Fruit fly (Drosophila melanogaster): ENCODE measurements around the gene CG43367.

The CG43367 gene

DNA sequence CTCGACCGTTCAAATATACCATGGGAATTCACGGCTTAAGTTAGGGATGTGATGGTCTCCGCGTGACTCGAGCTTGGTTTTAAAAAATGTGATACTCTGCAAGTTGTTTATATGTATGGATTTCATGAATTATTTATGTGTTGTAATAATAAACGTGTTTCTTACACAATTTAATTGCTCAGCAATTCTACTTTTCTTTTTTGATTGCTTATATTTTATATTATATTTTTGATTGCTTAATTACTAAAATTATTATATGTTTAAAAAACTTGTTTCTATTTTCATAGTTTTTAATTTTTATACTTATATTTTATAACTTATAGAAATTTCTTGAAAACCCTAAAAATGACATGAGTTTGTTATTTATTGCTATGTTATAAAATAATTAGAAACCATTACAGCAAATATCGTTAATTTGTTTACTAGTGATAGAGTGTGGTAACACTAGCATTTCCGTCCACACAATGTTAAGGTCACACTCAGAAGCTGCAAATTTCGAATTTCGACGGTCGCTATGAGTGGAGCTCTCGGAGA lies 60.6 kb downstream of the CG43367 start, which contains the start of the genes ago and CG1265:
ago (minus strand) TSS at position 6 of the 534 bp plus-strand sequence.
CG1265 (plus strand) TSS at position 476 of the 534 bp plus-strand sequence.
- no peak for TF ChIP-seq Mnt (GFP tag; optimal IDR thresholded peaks at IDR 0.05)
- TF ChIP-seq CG7045 (GFP tag; optimal IDR thresholded peaks at IDR 0.05) = peak; percentile 50
- peak; percentile 64 for TF ChIP-seq CG14711 (tag; optimal IDR thresholded peaks at IDR 0.05)
- TF ChIP-seq toe (GFP tag; optimal IDR thresholded peaks at IDR 0.05) = peak; percentile 41
- TF ChIP-seq CG11617 (GFP tag; optimal IDR thresholded peaks at IDR 0.05) = peak; percentile 59
- TF ChIP-seq ovo (GFP tag; optimal IDR thresholded peaks at IDR 0.05) = peak; percentile 5
- TF ChIP-seq Clk (GFP tag; optimal IDR thresholded peaks at IDR 0.05) = no peak
- TF ChIP-seq CG1620 (GFP tag; optimal IDR thresholded peaks at IDR 0.05) = peak; percentile 19
- peak; percentile 25 for TF ChIP-seq Crg-1 (GFP tag; optimal IDR thresholded peaks at IDR 0.05)
- peak; percentile 40 for TF ChIP-seq bab1 (GFP tag; optimal IDR thresholded peaks at IDR 0.05)
- TF ChIP-seq pad (GFP tag; optimal IDR thresholded peaks at IDR 0.05) = peak; percentile 44
- no peak for TF ChIP-seq CG12768 (GFP tag; optimal IDR thresholded peaks at IDR 0.05)
- TF ChIP-seq CG7101 (tag; optimal IDR thresholded peaks at IDR 0.05) = peak; percentile 73
- no peak for TF ChIP-seq kay (GFP tag; ENCODE audit: borderline replicate concordance)
- TF ChIP-seq Hr96 (GFP tag; optimal IDR thresholded peaks at IDR 0.05) = no peak
- TF ChIP-seq cnc (optimal IDR thresholded peaks at IDR 0.05) = no peak
- no peak for TF ChIP-seq CG5204 (GFP tag; optimal IDR thresholded peaks at IDR 0.05)
- no peak for TF ChIP-seq cic (GFP tag; optimal IDR thresholded peaks at IDR 0.05)
- TF ChIP-seq tj (GFP tag; optimal IDR thresholded peaks at IDR 0.05) = peak; percentile 35
- peak; percentile 42 for TF ChIP-seq CG33017 (tag; optimal IDR thresholded peaks at IDR 0.05)

DNA sequence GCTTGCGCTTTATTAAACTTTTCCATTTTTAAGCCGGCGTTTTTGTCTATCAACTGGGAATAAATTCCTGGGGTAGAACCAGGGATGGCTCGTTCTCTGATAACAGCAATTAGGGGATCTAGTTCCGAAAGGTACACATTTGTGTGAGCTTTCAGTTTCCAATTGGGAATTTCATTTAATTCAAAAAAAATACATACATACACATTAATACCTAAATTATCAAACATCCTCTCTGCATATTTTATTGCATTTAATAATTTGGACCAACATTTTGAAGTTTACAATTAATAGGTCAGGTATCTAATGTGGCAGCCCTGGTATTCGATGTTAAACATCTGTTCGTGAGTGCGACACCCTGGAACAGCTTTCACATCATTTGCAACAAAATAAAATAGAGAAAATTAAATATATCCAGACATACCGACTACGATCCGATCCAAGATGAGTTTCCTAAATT lies 65.3 kb downstream of the CG43367 start, which contains the start of the genes CG15011 and CG1309:
CG15011 (minus strand) TSS at position 51 of the 457 bp plus-strand sequence.
CG1309 (plus strand) TSS at position 329 of the 457 bp plus-strand sequence.
- TF ChIP-seq Mnt (GFP tag; optimal IDR thresholded peaks at IDR 0.05) (peak; percentile 72), CG5204 (GFP tag; optimal IDR thresholded peaks at IDR 0.05) (no peak), Clk (GFP tag; optimal IDR thresholded peaks at IDR 0.05) (peak; percentile 64), Crg-1 (GFP tag; optimal IDR thresholded peaks at IDR 0.05) (peak; percentile 87), CG12768 (GFP tag; optimal IDR thresholded peaks at IDR 0.05) (peak; percentile 81), Hr96 (GFP tag; optimal IDR thresholded peaks at IDR 0.05) (peak; percentile 81), CG14711 (tag; optimal IDR thresholded peaks at IDR 0.05) (peak; percentile 75), cic (GFP tag; optimal IDR thresholded peaks at IDR 0.05) (peak; percentile 31), CG33017 (tag; optimal IDR thresholded peaks at IDR 0.05) (peak; percentile 76), toe (GFP tag; optimal IDR thresholded peaks at IDR 0.05) (peak; percentile 93), CG1620 (GFP tag; optimal IDR thresholded peaks at IDR 0.05) (peak; percentile 85), CG7101 (tag; optimal IDR thresholded peaks at IDR 0.05) (peak; percentile 84), tj (GFP tag; optimal IDR thresholded peaks at IDR 0.05) (peak; percentile 60), CG7045 (GFP tag; optimal IDR thresholded peaks at IDR 0.05) (peak; percentile 74), kay (GFP tag; ENCODE audit: borderline replicate concordance) (no peak), CG11617 (GFP tag; optimal IDR thresholded peaks at IDR 0.05) (peak; percentile 86), pad (GFP tag; optimal IDR thresholded peaks at IDR 0.05) (peak; percentile 66), ovo (GFP tag; optimal IDR thresholded peaks at IDR 0.05) (peak; percentile 33), bab1 (GFP tag; optimal IDR thresholded peaks at IDR 0.05) (peak; percentile 87), cnc (optimal IDR thresholded peaks at IDR 0.05) (no peak)

DNA sequence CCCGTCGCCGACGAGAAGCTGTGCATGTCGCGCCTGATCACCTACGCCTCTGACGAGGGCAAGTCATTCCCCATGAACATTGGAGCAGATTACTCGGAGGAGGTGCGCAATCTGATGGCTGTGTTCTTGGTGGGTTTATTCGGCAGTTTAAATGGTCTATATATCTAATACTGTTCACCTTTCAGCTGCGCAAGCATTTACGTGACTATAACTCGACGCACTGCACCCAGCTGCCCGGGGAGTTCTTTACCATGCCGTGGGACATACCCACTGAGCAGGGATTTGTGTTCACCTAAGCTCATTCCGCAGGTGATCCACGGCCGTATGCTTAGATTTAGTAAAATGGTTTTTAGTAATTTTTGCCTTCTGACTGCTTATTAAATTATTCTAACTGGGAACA lies 67.4 kb downstream of the CG43367 start:
- TF ChIP-seq Crg-1 (GFP tag; optimal IDR thresholded peaks at IDR 0.05) = no peak
- no peak for TF ChIP-seq CG12768 (GFP tag; optimal IDR thresholded peaks at IDR 0.05)
- TF ChIP-seq CG11617 (GFP tag; optimal IDR thresholded peaks at IDR 0.05) = no peak
- TF ChIP-seq cnc (optimal IDR thresholded peaks at IDR 0.05) = no peak
- TF ChIP-seq tj (GFP tag; optimal IDR thresholded peaks at IDR 0.05) = no peak
- no peak for TF ChIP-seq CG1620 (GFP tag; optimal IDR thresholded peaks at IDR 0.05)
- TF ChIP-seq kay (GFP tag; ENCODE audit: borderline replicate concordance) = no peak
- no peak for TF ChIP-seq cic (GFP tag; optimal IDR thresholded peaks at IDR 0.05)
- TF ChIP-seq Hr96 (GFP tag; optimal IDR thresholded peaks at IDR 0.05) = no peak
- TF ChIP-seq pad (GFP tag; optimal IDR thresholded peaks at IDR 0.05) = no peak
- TF ChIP-seq CG33017 (tag; optimal IDR thresholded peaks at IDR 0.05) = no peak
- no peak for TF ChIP-seq Clk (GFP tag; optimal IDR thresholded peaks at IDR 0.05)
- no peak for TF ChIP-seq CG7101 (tag; optimal IDR thresholded peaks at IDR 0.05)
- TF ChIP-seq CG7045 (GFP tag; optimal IDR thresholded peaks at IDR 0.05) = no peak
- no peak for TF ChIP-seq ovo (GFP tag; optimal IDR thresholded peaks at IDR 0.05)
- TF ChIP-seq Mnt (GFP tag; optimal IDR thresholded peaks at IDR 0.05) = no peak
- TF ChIP-seq CG14711 (tag; optimal IDR thresholded peaks at IDR 0.05) = no peak
- TF ChIP-seq bab1 (GFP tag; optimal IDR thresholded peaks at IDR 0.05) = no peak

DNA sequence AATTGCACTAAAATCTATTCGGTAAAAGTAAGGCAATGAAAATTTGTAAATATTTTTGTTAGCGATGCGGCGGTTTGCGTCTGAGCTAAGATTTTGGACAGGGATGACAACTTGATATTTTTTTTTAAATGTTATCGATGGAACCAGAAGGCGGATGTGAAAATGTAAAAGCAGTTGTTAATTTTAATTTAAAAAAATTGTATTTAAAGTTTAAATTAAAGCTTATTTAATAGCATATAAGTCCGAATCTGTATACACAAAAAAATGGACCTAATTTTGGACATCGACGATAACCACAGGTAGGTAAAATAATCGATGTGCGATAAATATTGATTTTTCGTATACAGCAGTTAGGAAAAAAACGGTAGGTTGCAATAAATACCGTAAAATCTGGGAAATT lies 68.6 kb downstream of the CG43367 start, which contains the start of the genes CG11586 and VhaM9.7-a:
CG11586 (minus strand) TSS at position 87 of the 400 bp plus-strand sequence.
VhaM9.7-a (plus strand) TSS at position 322 of the 400 bp plus-strand sequence.
- no peak for TF ChIP-seq Hr96 (GFP tag; optimal IDR thresholded peaks at IDR 0.05)
- no peak for TF ChIP-seq cic (GFP tag; optimal IDR thresholded peaks at IDR 0.05)
- TF ChIP-seq CG14711 (tag; optimal IDR thresholded peaks at IDR 0.05) = peak; percentile 35
- TF ChIP-seq Clk (GFP tag; optimal IDR thresholded peaks at IDR 0.05) = no peak
- TF ChIP-seq pad (GFP tag; optimal IDR thresholded peaks at IDR 0.05) = no peak
- TF ChIP-seq cnc (optimal IDR thresholded peaks at IDR 0.05) = no peak
- no peak for TF ChIP-seq toe (GFP tag; optimal IDR thresholded peaks at IDR 0.05)
- TF ChIP-seq Mnt (GFP tag; optimal IDR thresholded peaks at IDR 0.05) = peak; percentile 39
- TF ChIP-seq ovo (GFP tag; optimal IDR thresholded peaks at IDR 0.05) = no peak
- peak; percentile 30 for TF ChIP-seq CG7101 (tag; optimal IDR thresholded peaks at IDR 0.05)
- no peak for TF ChIP-seq CG1620 (GFP tag; optimal IDR thresholded peaks at IDR 0.05)
- TF ChIP-seq bab1 (GFP tag; optimal IDR thresholded peaks at IDR 0.05) = peak; percentile 39
- TF ChIP-seq CG33017 (tag; optimal IDR thresholded peaks at IDR 0.05) = no peak
- no peak for TF ChIP-seq Crg-1 (GFP tag; optimal IDR thresholded peaks at IDR 0.05)
- TF ChIP-seq CG7045 (GFP tag; optimal IDR thresholded peaks at IDR 0.05) = no peak
- TF ChIP-seq tj (GFP tag; optimal IDR thresholded peaks at IDR 0.05) = no peak
- peak; percentile 29 for TF ChIP-seq CG11617 (GFP tag; optimal IDR thresholded peaks at IDR 0.05)
- peak; percentile 40 for TF ChIP-seq CG5204 (GFP tag; optimal IDR thresholded peaks at IDR 0.05)
- no peak for TF ChIP-seq CG12768 (GFP tag; optimal IDR thresholded peaks at IDR 0.05)
- TF ChIP-seq kay (GFP tag; ENCODE audit: borderline replicate concordance) = no peak

DNA sequence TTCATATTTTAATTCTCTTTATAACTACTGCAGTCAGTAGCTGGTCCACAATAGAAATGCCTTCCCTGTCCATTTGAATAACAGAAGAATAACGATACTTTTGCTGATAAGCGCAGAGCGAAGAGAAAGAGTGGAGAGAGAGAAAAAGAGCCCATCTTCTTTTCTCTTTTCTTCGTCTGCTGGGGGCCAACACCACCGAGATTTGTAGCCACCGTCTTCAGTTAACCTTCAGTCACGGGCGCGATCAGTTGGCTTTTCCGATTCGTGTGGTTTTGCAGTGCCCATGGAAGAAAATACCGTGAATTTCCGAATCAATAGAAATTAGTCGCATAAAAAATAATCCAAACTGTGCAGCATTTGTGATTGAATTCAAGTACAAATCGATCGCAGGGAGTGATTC lies 69.7 kb downstream of the CG43367 start, which contains the start of gene CG1273:
CG1273 (plus strand) TSS at position 218 of the 400 bp plus-strand sequence.
- TF ChIP-seq Clk (GFP tag; optimal IDR thresholded peaks at IDR 0.05) = no peak
- TF ChIP-seq Hr96 (GFP tag; optimal IDR thresholded peaks at IDR 0.05) = no peak
- no peak for TF ChIP-seq CG5204 (GFP tag; optimal IDR thresholded peaks at IDR 0.05)
- TF ChIP-seq bab1 (GFP tag; optimal IDR thresholded peaks at IDR 0.05) = no peak
- TF ChIP-seq CG7101 (tag; optimal IDR thresholded peaks at IDR 0.05) = no peak
- TF ChIP-seq CG12768 (GFP tag; optimal IDR thresholded peaks at IDR 0.05) = no peak
- no peak for TF ChIP-seq Crg-1 (GFP tag; optimal IDR thresholded peaks at IDR 0.05)
- TF ChIP-seq CG14711 (tag; optimal IDR thresholded peaks at IDR 0.05) = no peak
